Worm (Caenorhabditis elegans) whole organism, young adult: ENCODE data around the gene Y54G2A.36.

Experiments used
- F10E7.11 ChIP-seq: sonication (generic microtip); optimal IDR thresholded peaks from 2 replicates; lab custom pipeline; 2017; ENCODE audit warnings: mild to moderate bottlenecking, missing genetic modification characterization, moderate library complexity, missing compliant biosample characterization
- F33H1.4 ChIP-seq: fragments of 200-800 bp; sonication (Bioruptor generic); IDR thresholded peaks from 2 replicates; pipeline ENCODE4 v1.3.6; 2022; ENCODE audit warnings: missing genetic modification reagents, missing genetic modification characterization, missing compliant biosample characterization
- K11D2.4 ChIP-seq: fragments of 200-800 bp; sonication (Bioruptor generic); IDR thresholded peaks from 2 replicates; pipeline ENCODE4 v1.3.6; 2022; ENCODE audit warnings: missing genetic modification reagents, missing genetic modification characterization, missing compliant biosample characterization
- Y95B8A.8 ChIP-seq: fragments of 200-800 bp; sonication (Bioruptor generic); IDR thresholded peaks from 2 replicates; pipeline ENCODE4 v1.3.6; 2022; ENCODE audit warnings: missing genetic modification reagents, missing genetic modification characterization, missing compliant biosample characterization
- ZK185.1 ChIP-seq: sonication (generic microtip); optimal IDR thresholded peaks from 2 replicates; lab custom pipeline; 2016; ENCODE audit warnings: mild to moderate bottlenecking, missing genetic modification characterization, missing compliant biosample characterization; ENCODE audit not compliant: poor library complexity, severe bottlenecking
- atf-7 ChIP-seq: sonication (generic microtip); optimal IDR thresholded peaks from 2 replicates; lab custom pipeline; 2017; ENCODE audit warnings: mild to moderate bottlenecking, missing genetic modification characterization, missing compliant biosample characterization
- attf-6 ChIP-seq: fragments of 200-800 bp; sonication (Bioruptor generic); IDR thresholded peaks from 2 replicates; pipeline ENCODE4 v1.3.6; 2022; ENCODE audit warnings: missing genetic modification reagents, missing genetic modification characterization, missing compliant biosample characterization
- ccch-3 ChIP-seq: fragments of 200-800 bp; sonication (Bioruptor generic); optimal IDR thresholded peaks from 2 replicates; lab custom pipeline; 2018; ENCODE audit warnings: mild to moderate bottlenecking, missing genetic modification characterization, missing compliant biosample characterization
- cebp-1 ChIP-seq, 2 experiments: fragments of 200-800 bp in 1 of 2; sonication (Bioruptor generic) in 1 of 2; sonication (generic microtip) in 1 of 2; IDR thresholded peaks in 1 of 2; optimal IDR thresholded peaks in 1 of 2; 2 replicates each; pipeline versions ENCODE4 v1.3.6 to Lab custom; 2017 to 2022; ENCODE audit warnings: missing compliant biosample characterization in 2 of 2, missing genetic modification characterization in 2 of 2, mild to moderate bottlenecking in 1 of 2, missing genetic modification reagents in 1 of 2, moderate library complexity in 1 of 2
- ceh-40 ChIP-seq: fragments of 200-800 bp; sonication (Bioruptor generic); IDR thresholded peaks from 2 replicates; pipeline ENCODE4 v1.3.6; 2022; ENCODE audit warnings: missing genetic modification characterization, missing compliant biosample characterization
- ceh-58 ChIP-seq: fragments of 200-800 bp; sonication (Bioruptor generic); IDR thresholded peaks from 2 replicates; pipeline ENCODE4 v1.3.6; 2022; ENCODE audit warnings: missing genetic modification characterization, missing compliant biosample characterization
- chd-7 ChIP-seq: sonication (generic microtip); optimal IDR thresholded peaks from 2 replicates; lab custom pipeline; 2016; ENCODE audit warnings: mild to moderate bottlenecking, missing genetic modification characterization, moderate library complexity, missing compliant biosample characterization
- die-1 ChIP-seq: sonication (generic microtip); optimal IDR thresholded peaks from 2 replicates; lab custom pipeline; 2016; ENCODE audit warnings: missing genotype, mild to moderate bottlenecking, missing genetic modification characterization, missing compliant biosample characterization
- dox-1 ChIP-seq: fragments of 200-800 bp; sonication (Bioruptor generic); IDR thresholded peaks from 2 replicates; pipeline ENCODE4 v1.3.6; 2022; ENCODE audit warnings: missing genetic modification reagents, missing genetic modification characterization, missing compliant biosample characterization
- dpl-1 ChIP-seq: fragments of 150-350 bp; optimal IDR thresholded peaks from 2 replicates; lab custom pipeline; 2014; ENCODE audit warnings: missing biosample characterization, missing genetic modification reagents, missing genetic modification characterization
- egrh-3 ChIP-seq: fragments of 200-800 bp; sonication (Bioruptor generic); IDR thresholded peaks from 2 replicates; pipeline ENCODE4 v1.3.6; 2022; ENCODE audit warnings: missing genetic modification reagents, missing genetic modification characterization, missing compliant biosample characterization
- ekl-4 ChIP-seq: fragments of 200-800 bp; sonication (Bioruptor generic); IDR thresholded peaks from 2 replicates; pipeline ENCODE4 v1.3.6; 2022; ENCODE audit warnings: missing genetic modification reagents, missing genetic modification characterization, missing compliant biosample characterization
- ets-4 ChIP-seq: fragments of 200-800 bp; sonication (Bioruptor generic); optimal IDR thresholded peaks from 2 replicates; lab custom pipeline; 2018; ENCODE audit warnings: mild to moderate bottlenecking, missing genetic modification characterization, missing compliant biosample characterization
- lin-26 ChIP-seq: fragments of 200-800 bp; sonication (Bioruptor generic); IDR thresholded peaks from 2 replicates; pipeline ENCODE4 v1.3.6; 2022; ENCODE audit warnings: missing genetic modification reagents, missing genetic modification characterization, missing compliant biosample characterization
- lin-54 ChIP-seq: fragments of 200-800 bp; sonication (Bioruptor generic); optimal IDR thresholded peaks from 2 replicates; lab custom pipeline; 2018; ENCODE audit warnings: mild to moderate bottlenecking, missing genetic modification characterization, missing compliant biosample characterization
- mcd-1 ChIP-seq: fragments of 200-800 bp; sonication (Bioruptor generic); IDR thresholded peaks from 2 replicates; pipeline ENCODE4 v1.3.6; 2022; ENCODE audit warnings: missing genetic modification reagents, missing genetic modification characterization, missing compliant biosample characterization
- mes-4 ChIP-seq: sonication (generic microtip); optimal IDR thresholded peaks from 2 replicates; lab custom pipeline; 2016; ENCODE audit warnings: missing genotype, missing genetic modification characterization, missing compliant biosample characterization
- nhr-80 ChIP-seq: sonication (generic microtip); optimal IDR thresholded peaks from 2 replicates; lab custom pipeline; 2016; ENCODE audit warnings: missing genetic modification characterization, missing compliant biosample characterization
- nhr-90 ChIP-seq: sonication (generic microtip); optimal IDR thresholded peaks from 2 replicates; lab custom pipeline; 2016; ENCODE audit warnings: missing genotype, mild to moderate bottlenecking, missing genetic modification characterization, missing compliant biosample characterization
- pbrm-1 ChIP-seq: fragments of 200-800 bp; sonication (Bioruptor generic); IDR thresholded peaks from 2 replicates; pipeline ENCODE4 v1.3.6; 2022; ENCODE audit warnings: missing genetic modification reagents, missing genetic modification characterization, missing compliant biosample characterization
- rcor-1 ChIP-seq: fragments of 200-800 bp; sonication (Bioruptor generic); IDR thresholded peaks from 2 replicates; pipeline ENCODE4 v1.3.6; 2022; ENCODE audit warnings: missing genetic modification reagents, missing genetic modification characterization, missing compliant biosample characterization
- rec-8 ChIP-seq, 2 experiments: sonication (generic microtip); optimal IDR thresholded peaks; 2 replicates each; lab custom pipeline; 2016; ENCODE audit warnings: mild to moderate bottlenecking in 2 of 2, missing genetic modification characterization in 2 of 2, missing genetic modification reagents in 2 of 2, missing genotype in 2 of 2, missing biosample characterization in 1 of 2, missing compliant biosample characterization in 1 of 2, moderate library complexity in 1 of 2
- sdz-38 ChIP-seq: sonication (generic microtip); optimal IDR thresholded peaks from 2 replicates; lab custom pipeline; 2016; ENCODE audit warnings: missing genotype, missing genetic modification characterization, missing compliant biosample characterization
- sea-2 ChIP-seq: fragments of 200-800 bp; sonication (Bioruptor generic); IDR thresholded peaks from 2 replicates; pipeline ENCODE4 v1.3.6; 2022; ENCODE audit warnings: missing genetic modification characterization, missing compliant biosample characterization
- snpc-1.3 ChIP-seq: sonication (generic microtip); optimal IDR thresholded peaks from 2 replicates; lab custom pipeline; 2017; ENCODE audit warnings: missing genetic modification characterization, mild to moderate bottlenecking, missing compliant biosample characterization, antibody characterized with exemption, moderate library complexity, missing genotype, missing genetic modification reagents; ENCODE audit not compliant: insufficient read depth
- snpc-3.4 ChIP-seq: sonication (generic microtip); optimal IDR thresholded peaks from 2 replicates; lab custom pipeline; 2017; ENCODE audit warnings: missing genetic modification characterization, mild to moderate bottlenecking, missing compliant biosample characterization, antibody characterized with exemption, moderate library complexity, missing genotype, missing genetic modification reagents
- snpc-4 ChIP-seq, 5 experiments: fragments of 150-350 bp in 1 of 5; sonication (generic microtip) in 4 of 5; optimal IDR thresholded peaks; 2 replicates each; lab custom pipeline; 2014 to 2018; ENCODE audit warnings: missing genetic modification characterization in 5 of 5, missing biosample characterization in 3 of 5, antibody characterized with exemption in 2 of 5, mild to moderate bottlenecking in 2 of 5, missing compliant biosample characterization in 2 of 5, missing genotype in 2 of 5, moderate library complexity in 2 of 5, missing genetic modification reagents in 1 of 5
- tlf-1 ChIP-seq: fragments of 200-800 bp; sonication (Bioruptor generic); optimal IDR thresholded peaks from 2 replicates; lab custom pipeline; 2018; ENCODE audit warnings: mild to moderate bottlenecking, missing genetic modification characterization, missing compliant biosample characterization
- unc-62 ChIP-seq: fragments of 150-350 bp; optimal IDR thresholded peaks from 2 replicates; lab custom pipeline; 2014; ENCODE audit warnings: missing biosample characterization, missing genetic modification reagents, missing genetic modification characterization
- zfh-2 ChIP-seq: fragments of 200-800 bp; sonication (Bioruptor generic); conservative IDR thresholded peaks from 2 replicates; pipeline ENCODE4 v1.3.6; 2022; ENCODE audit warnings: missing genetic modification reagents, missing genetic modification characterization, missing compliant biosample characterization
- ztf-25 ChIP-seq: fragments of 200-800 bp; sonication (Bioruptor generic); IDR thresholded peaks from 2 replicates; pipeline ENCODE4 v1.3.6; 2022; ENCODE audit warnings: missing genetic modification reagents, missing genetic modification characterization, missing compliant biosample characterization
- ztf-3 ChIP-seq: fragments of 200-800 bp; sonication (Bioruptor generic); optimal IDR thresholded peaks from 2 replicates; lab custom pipeline; 2018; ENCODE audit warnings: mild to moderate bottlenecking, missing genetic modification characterization, missing compliant biosample characterization

Gene Y54G2A.36

DNA sequence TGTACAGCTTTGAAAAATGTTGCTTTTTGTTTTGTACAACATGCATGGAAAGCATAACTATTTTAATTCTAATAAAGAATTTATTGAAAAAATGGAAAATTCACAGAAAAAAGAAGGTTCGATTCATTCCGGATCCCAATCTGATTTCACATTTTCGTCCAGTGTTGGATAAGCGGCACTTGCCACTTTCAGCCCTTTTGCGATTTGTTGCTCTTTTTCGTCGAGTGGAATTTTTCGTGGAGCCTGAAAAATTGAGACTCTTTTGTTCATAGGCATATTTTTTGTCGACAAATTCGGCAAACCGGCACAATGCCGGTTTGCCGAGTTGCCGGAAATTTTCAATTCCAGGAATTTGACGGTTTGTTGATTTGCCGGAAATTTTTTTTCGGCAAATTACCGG, 45.9 kb upstream of the Y54G2A.36 start:
- TF ChIP-seq dox-1 (GFP tag; lab: Robert Waterston, UW) = no peak

DNA sequence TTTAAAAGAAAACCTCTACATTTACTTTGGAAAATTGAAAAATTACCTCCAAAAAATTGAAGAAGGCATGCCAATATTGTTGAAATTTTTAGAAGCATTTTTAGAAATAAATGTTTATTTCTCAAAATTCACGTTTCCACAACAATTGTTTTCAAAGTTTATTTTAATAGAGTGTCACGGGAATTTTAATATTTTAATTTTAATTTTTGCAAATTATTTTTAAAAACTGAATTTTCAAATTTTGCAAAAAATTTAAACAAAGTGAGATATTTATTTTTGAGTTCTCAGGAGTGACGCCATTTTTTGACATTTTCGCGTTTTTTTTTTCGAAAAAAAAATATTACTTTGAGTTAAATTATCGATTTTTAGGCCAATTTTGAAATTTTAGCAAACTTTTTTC, 44.3 kb upstream of the Y54G2A.36 start, which contains the start of gene Y54G2A.49:
Gene Y54G2A.49, minus strand, starts transcription at position 101 of the 400 bp plus-strand sequence.
- TF ChIP-seq sdz-38 (tag; lab: Kevin White, UChicago) = no peak
- TF ChIP-seq pbrm-1 (GFP tag; lab: Robert Waterston, UW) = no peak
- TF ChIP-seq ceh-40 (GFP tag; lab: Robert Waterston, UW) = no peak
- no peak for TF ChIP-seq snpc-4 (GFP tag; optimal IDR thresholded peaks at IDR 0.05; lab: Kevin White, UChicago)
- no peak for TF ChIP-seq snpc-4 (tag; optimal IDR thresholded peaks at IDR 0.05; lab: Kevin White, UChicago)
- no peak for TF ChIP-seq mes-4 (tag; lab: Kevin White, UChicago)
- no peak for TF ChIP-seq snpc-3.4
- no peak for TF ChIP-seq rcor-1
- TF ChIP-seq F10E7.11 (tag; lab: Kevin White, UChicago) = no peak
- no peak for TF ChIP-seq rec-8 (tag; optimal IDR thresholded peaks at IDR 0.05; lab: Kevin White, UChicago)
- no peak for TF ChIP-seq K11D2.4 (GFP tag; lab: Robert Waterston, UW)
- TF ChIP-seq lin-26 = no peak
- TF ChIP-seq sea-2 (GFP tag; lab: Robert Waterston, UW) = no peak
- no peak for TF ChIP-seq ets-4 (GFP tag; lab: Kevin White, UChicago)
- TF ChIP-seq, all 124 proteins: peak for 0

DNA sequence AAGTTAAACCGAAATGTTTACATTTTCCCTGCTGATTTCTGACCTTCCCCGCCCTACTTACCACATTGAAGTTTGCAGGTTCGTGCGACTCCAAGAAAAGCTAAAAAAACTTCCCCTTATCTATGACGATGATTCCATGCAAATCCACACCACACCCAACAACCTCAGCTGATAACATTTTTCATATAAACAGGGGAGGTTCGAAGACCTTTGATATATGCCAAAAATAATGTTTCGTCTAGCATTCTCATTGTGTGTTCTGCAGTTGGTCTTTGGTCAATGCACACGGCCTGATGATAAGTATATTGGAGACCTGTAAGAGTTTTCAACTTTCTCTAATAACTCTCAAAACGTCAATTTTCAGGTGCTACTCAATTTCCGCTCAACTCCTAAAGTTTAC, 43.3 kb upstream of the Y54G2A.36 start:
- TF ChIP-seq ccch-3 (no peak), nhr-80 (tag; lab: Kevin White, UChicago) (peak; percentile 67), dox-1 (GFP tag; lab: Robert Waterston, UW) (0 out of 2 replicates have a peak, but pooled peaks have one; percentile 13)

DNA sequence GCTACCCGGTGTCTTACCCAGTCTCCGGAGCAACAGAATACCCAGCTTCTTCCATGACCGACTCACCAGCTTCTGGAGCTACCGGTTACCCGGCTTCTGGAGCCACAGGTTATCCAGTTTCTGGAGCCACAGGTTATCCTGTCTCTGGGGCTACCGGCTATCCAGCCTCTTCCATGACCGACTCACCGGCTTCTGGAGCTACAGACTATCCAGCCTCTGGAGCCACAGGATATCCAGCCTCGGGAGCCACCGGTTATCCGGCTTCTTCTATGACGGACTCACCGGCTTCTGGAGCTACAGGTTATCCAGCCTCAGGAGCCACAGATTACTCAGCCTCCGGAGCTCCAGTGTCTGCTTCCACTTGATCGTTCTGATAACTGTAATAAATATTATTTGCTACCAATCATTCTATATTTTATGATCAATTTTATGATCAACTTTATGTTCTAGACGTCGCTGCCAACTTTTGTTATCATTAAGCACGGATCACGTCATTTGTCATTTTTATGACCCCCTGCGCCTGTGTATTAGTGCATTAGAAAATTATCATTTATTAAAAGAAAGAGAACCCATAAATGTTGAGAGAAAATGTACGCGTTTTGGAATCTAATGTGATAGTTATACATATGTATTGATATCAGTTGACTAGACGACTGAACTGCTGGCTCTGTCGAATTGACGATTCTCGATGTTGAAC, 42.3 kb upstream of the Y54G2A.36 start:
- TF ChIP-seq ztf-3 (no peak), zfh-2 (GFP tag; lab: Robert Waterston, UW) (peak; percentile 66), F33H1.4 (no peak), mcd-1 (GFP tag; lab: Robert Waterston, UW) (no peak), snpc-1.3 (no peak), chd-7 (no peak), unc-62 (GFP tag; lab: Kevin White, UChicago) (peak; percentile 16), nhr-80 (tag; lab: Kevin White, UChicago) (peak; percentile 79), egrh-3 (GFP tag; lab: Robert Waterston, UW) (peak; percentile 28; the same call in 1 of the 2 replicates), atf-7 (peak; percentile 2), nhr-90 (no peak), tlf-1 (GFP tag; lab: Kevin White, UChicago) (no peak), attf-6 (no peak)

DNA sequence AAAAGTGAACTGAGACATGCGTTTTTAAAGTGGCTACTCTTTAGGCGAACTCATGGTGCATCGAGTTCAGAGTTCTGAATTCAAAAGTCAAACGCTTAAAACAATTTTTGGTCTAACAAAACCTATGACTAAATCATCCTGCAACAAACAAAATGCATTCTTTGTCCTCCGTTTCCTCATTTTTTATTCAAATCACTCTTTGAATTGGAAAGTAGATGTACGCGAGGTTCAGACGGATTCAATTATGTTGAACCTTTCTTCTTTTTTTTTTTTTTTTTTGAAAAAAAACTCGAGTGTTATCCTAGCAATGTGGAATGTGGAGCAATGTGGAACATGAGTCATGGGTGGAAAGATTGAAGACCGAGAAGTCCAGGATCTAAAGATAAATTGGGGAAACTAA, 38.8 kb upstream of the Y54G2A.36 start:
- TF ChIP-seq cebp-1 (GFP tag; IDR thresholded peaks at IDR 0.05; lab: Robert Waterston, UW) (no peak), cebp-1 (tag; optimal IDR thresholded peaks at IDR 0.05; lab: Kevin White, UChicago) (no peak), dpl-1 (GFP tag; lab: Kevin White, UChicago) (no peak), ceh-58 (GFP tag; lab: Robert Waterston, UW) (no peak), Y95B8A.8 (GFP tag; lab: Robert Waterston, UW) (no peak), ZK185.1 (no peak), ztf-25 (GFP tag; lab: Robert Waterston, UW) (no peak), atf-7 (no peak), lin-54 (no peak), egrh-3 (GFP tag; lab: Robert Waterston, UW) (no peak), ekl-4 (GFP tag; lab: Robert Waterston, UW) (no peak), die-1 (tag; lab: Kevin White, UChicago) (no peak)
